Fruit fly (Drosophila melanogaster) whole organism, prepupa: ENCODE data around the gene CG5704.
A peak's percentile ranks its signal among the peaks of the same experiment; 100 is the strongest.

Source experiments
- Blimp-1 ChIP-seq: fragments of 200-800 bp; sonication (Bioruptor generic); optimal IDR thresholded peaks from 3 replicates; lab custom pipeline; 2017; ENCODE audit warnings: missing biosample characterization, missing genetic modification characterization, mild to moderate bottlenecking, moderate library complexity, missing genetic modification reagents
- CG10669 ChIP-seq: fragments of 200-800 bp; sonication (Bioruptor generic); optimal IDR thresholded peaks from 3 replicates; lab custom pipeline; 2018; ENCODE audit warnings: missing biosample characterization, mild to moderate bottlenecking, missing genetic modification characterization, moderate library complexity
- CG11762 ChIP-seq: fragments of 200-800 bp; sonication (Bioruptor generic); optimal IDR thresholded peaks from 3 replicates; lab custom pipeline; 2016; ENCODE audit warnings: missing biosample characterization, missing genetic modification characterization; ENCODE audit not compliant: insufficient read depth
- CG15336 ChIP-seq: fragments of 200-800 bp; sonication (Bioruptor generic); IDR thresholded peaks from 2 replicates; pipeline ENCODE4 v1.3.6; 2022; ENCODE audit warnings: missing biosample characterization, missing genetic modification characterization
- CG16779 ChIP-seq: fragments of 200-800 bp; sonication (Bioruptor generic); optimal IDR thresholded peaks from 3 replicates; lab custom pipeline; 2017; ENCODE audit warnings: missing biosample characterization, mild to moderate bottlenecking, missing genetic modification characterization
- CG3032 ChIP-seq: fragments of 200-800 bp; optimal IDR thresholded peaks from 2 replicates; lab custom pipeline; 2019; ENCODE audit warnings: missing biosample characterization, mild to moderate bottlenecking, missing genetic modification characterization, moderate library complexity
- CG31627 ChIP-seq: fragments of 200-800 bp; sonication (Bioruptor generic); optimal IDR thresholded peaks from 3 replicates; lab custom pipeline; 2016; ENCODE audit warnings: missing biosample characterization, missing genetic modification characterization
- CG32006 ChIP-seq: fragments of 200-800 bp; sonication (Bioruptor generic); optimal IDR thresholded peaks from 3 replicates; lab custom pipeline; 2017; ENCODE audit warnings: missing biosample characterization, mild to moderate bottlenecking, missing genetic modification characterization
- CG3919 ChIP-seq: fragments of 200-800 bp; sonication (Bioruptor generic); optimal IDR thresholded peaks from 3 replicates; lab custom pipeline; 2016; ENCODE audit warnings: missing biosample characterization, missing genetic modification characterization
- CG4318 ChIP-seq: fragments of 200-800 bp; sonication (Bioruptor generic); optimal IDR thresholded peaks from 3 replicates; lab custom pipeline; 2017; ENCODE audit warnings: missing biosample characterization, mild to moderate bottlenecking, missing genetic modification characterization
- CG6276 ChIP-seq: fragments of 200-800 bp; sonication (Bioruptor generic); optimal IDR thresholded peaks from 2 replicates; lab custom pipeline; 2017; ENCODE audit warnings: missing biosample characterization, mild to moderate bottlenecking, missing genetic modification characterization
- CG6792 ChIP-seq: fragments of 200-800 bp; sonication (Bioruptor generic); optimal IDR thresholded peaks from 3 replicates; lab custom pipeline; 2016; ENCODE audit warnings: missing biosample characterization, missing genetic modification characterization
- CG6854 ChIP-seq: fragments of 200-800 bp; sonication (Bioruptor generic); optimal IDR thresholded peaks from 2 replicates; lab custom pipeline; 2017; ENCODE audit warnings: missing biosample characterization, mild to moderate bottlenecking, missing genetic modification characterization
- CG8119 ChIP-seq: fragments of 200-800 bp; sonication (Bioruptor generic); IDR thresholded peaks from 3 replicates; pipeline ENCODE4 v1.3.6; 2022; ENCODE audit warnings: missing biosample characterization, missing genetic modification characterization
- CG8319 ChIP-seq: fragments of 200-800 bp; sonication (Bioruptor generic); optimal IDR thresholded peaks from 3 replicates; lab custom pipeline; 2016; ENCODE audit warnings: missing biosample characterization, missing genetic modification characterization
- CG8632 ChIP-seq: fragments of 200-800 bp; sonication (Bioruptor generic); optimal IDR thresholded peaks from 3 replicates; lab custom pipeline; 2016; ENCODE audit warnings: missing biosample characterization, missing genetic modification characterization
- CG9139 ChIP-seq: fragments of 200-800 bp; sonication (Bioruptor generic); optimal IDR thresholded peaks from 3 replicates; lab custom pipeline; 2017; ENCODE audit warnings: missing biosample characterization, mild to moderate bottlenecking, missing genetic modification characterization
- Eip75B ChIP-seq: fragments of 200-800 bp; sonication (Bioruptor generic); optimal IDR thresholded peaks from 3 replicates; lab custom pipeline; 2016; ENCODE audit warnings: missing biosample characterization, missing genetic modification characterization
- Eip78C ChIP-seq: fragments of 200-800 bp; sonication (Bioruptor generic); peaks from one replicate; lab custom pipeline; 2016; ENCODE audit warnings: missing biosample characterization, missing genetic modification characterization
- Eip93F ChIP-seq: fragments of 200-800 bp; sonication (Bioruptor generic); optimal IDR thresholded peaks from 2 replicates; lab custom pipeline; 2016; ENCODE audit warnings: missing biosample characterization, mild to moderate bottlenecking, missing genetic modification characterization
- Ets21C ChIP-seq: fragments of 200-800 bp; sonication (Bioruptor generic); optimal IDR thresholded peaks from 3 replicates; lab custom pipeline; 2016; ENCODE audit warnings: missing biosample characterization, missing genetic modification characterization
- Ets96B ChIP-seq: fragments of 200-800 bp; optimal IDR thresholded peaks from 2 replicates; lab custom pipeline; 2019; ENCODE audit warnings: missing biosample characterization, mild to moderate bottlenecking, missing genetic modification characterization, moderate library complexity
- Hr39 ChIP-seq: fragments of 200-800 bp; sonication (Bioruptor generic); optimal IDR thresholded peaks from 2 replicates; lab custom pipeline; 2016; ENCODE audit warnings: missing biosample characterization, missing genetic modification characterization
- Hr4 ChIP-seq: fragments of 200-800 bp; sonication (Bioruptor generic); optimal IDR thresholded peaks from 3 replicates; lab custom pipeline; 2016; ENCODE audit warnings: missing biosample characterization, missing genetic modification characterization
- OdsH ChIP-seq: fragments of 200-800 bp; sonication (Bioruptor generic); optimal IDR thresholded peaks from 3 replicates; lab custom pipeline; 2016; ENCODE audit warnings: missing biosample characterization, missing genetic modification characterization
- Smox ChIP-seq: fragments of 200-800 bp; sonication (Bioruptor generic); optimal IDR thresholded peaks from 3 replicates; lab custom pipeline; 2016; ENCODE audit warnings: missing biosample characterization, missing genetic modification characterization
- achi ChIP-seq: fragments of 200-800 bp; sonication (Bioruptor generic); optimal IDR thresholded peaks from 3 replicates; lab custom pipeline; 2016; ENCODE audit warnings: missing biosample characterization, missing genetic modification characterization
- acj6 ChIP-seq: fragments of 200-800 bp; sonication (Bioruptor generic); optimal IDR thresholded peaks from 3 replicates; lab custom pipeline; 2016; ENCODE audit warnings: missing biosample characterization, missing genetic modification characterization
- cyc ChIP-seq: fragments of 200-800 bp; sonication (Bioruptor generic); optimal IDR thresholded peaks from 3 replicates; lab custom pipeline; 2016; ENCODE audit warnings: missing biosample characterization, missing genetic modification characterization
- dac ChIP-seq: fragments of 200-800 bp; sonication (Bioruptor generic); optimal IDR thresholded peaks from 2 replicates; lab custom pipeline; 2017; ENCODE audit warnings: missing biosample characterization, mild to moderate bottlenecking, missing genetic modification characterization
- eg ChIP-seq: fragments of 200-800 bp; sonication (Bioruptor generic); IDR thresholded peaks from 3 replicates; pipeline ENCODE4 v1.3.6; 2022; ENCODE audit warnings: missing biosample characterization, missing genetic modification characterization
- esn ChIP-seq: fragments of 200-800 bp; sonication (Bioruptor generic); optimal IDR thresholded peaks from 2 replicates; lab custom pipeline; 2016; ENCODE audit warnings: missing biosample characterization, mild to moderate bottlenecking, missing genetic modification characterization, moderate library complexity
- fd85E ChIP-seq: fragments of 200-800 bp; sonication (Bioruptor generic); optimal IDR thresholded peaks from 3 replicates; lab custom pipeline; 2016; ENCODE audit warnings: missing biosample characterization, missing genetic modification characterization
- fkh ChIP-seq: fragments of 200-800 bp; sonication (Bioruptor generic); optimal IDR thresholded peaks from 3 replicates; lab custom pipeline; 2017; ENCODE audit warnings: missing biosample characterization, mild to moderate bottlenecking, missing genetic modification characterization, moderate library complexity
- lz ChIP-seq: fragments of 200-800 bp; sonication (Bioruptor generic); optimal IDR thresholded peaks from 3 replicates; lab custom pipeline; 2016; ENCODE audit warnings: missing biosample characterization, missing genetic modification characterization
- salr ChIP-seq, 2 experiments: fragments of 200-800 bp; sonication (Bioruptor generic); optimal IDR thresholded peaks; 3 replicates each; lab custom pipeline; 2016 to 2018; ENCODE audit warnings: missing biosample characterization in 2 of 2, missing genetic modification characterization in 2 of 2, mild to moderate bottlenecking in 1 of 2
- spab ChIP-seq: fragments of 200-800 bp; sonication (Bioruptor generic); optimal IDR thresholded peaks from 2 replicates; lab custom pipeline; 2017; ENCODE audit warnings: missing biosample characterization, mild to moderate bottlenecking, missing genetic modification characterization, missing genetic modification reagents
- ss ChIP-seq, 2 experiments: fragments of 200-800 bp; sonication (Bioruptor generic); optimal IDR thresholded peaks; 2 replicates in 1 of 2; 3 replicates in 1 of 2; lab custom pipeline; 2017 to 2018; ENCODE audit warnings: mild to moderate bottlenecking in 2 of 2, missing biosample characterization in 2 of 2, missing genetic modification characterization in 2 of 2, moderate library complexity in 1 of 2
- svp ChIP-seq: fragments of 200-800 bp; sonication (Bioruptor generic); peaks from one replicate; lab custom pipeline; 2016; ENCODE audit warnings: missing biosample characterization, missing genetic modification characterization
- topi ChIP-seq: fragments of 200-800 bp; sonication (Bioruptor generic); optimal IDR thresholded peaks from 3 replicates; lab custom pipeline; 2016; ENCODE audit warnings: missing biosample characterization, missing genetic modification characterization

Gene CG5704

dm6 chr3L:2174232-2174631, 3.5 kb upstream of the CG5704 start, which contains the start of gene CG15820:
Gene CG15820 (minus strand): TSS chr3L:2174332.
- no peak for TF ChIP-seq Ets96B (tag; lab: Kevin White, UChicago)
- TF ChIP-seq svp (GFP tag; lab: Kevin White, UChicago), result peak; percentile 42
- TF ChIP-seq, all 60 proteins: peak for 1

DNA sequence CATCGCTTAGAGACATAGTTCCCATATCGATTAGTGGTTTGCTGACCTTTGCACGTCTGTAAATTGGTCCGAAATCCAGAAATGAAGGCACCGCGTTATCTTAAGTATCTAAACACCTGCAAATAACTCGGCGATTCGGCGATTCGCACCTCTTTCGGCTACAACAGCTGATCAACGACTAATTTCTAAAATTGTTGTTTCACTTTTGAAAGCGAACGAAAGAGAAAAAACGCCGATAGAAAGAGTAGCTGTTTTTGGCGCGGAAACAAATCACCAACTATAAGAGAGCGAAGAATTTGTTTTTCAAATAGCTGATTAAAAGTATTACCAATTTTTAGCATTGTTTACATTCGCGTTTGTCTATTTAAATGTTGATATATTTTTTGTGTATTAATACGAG, 1.8 kb downstream of the CG5704 start, which contains the start of gene CG15879:
Gene CG15879, minus strand, starts transcription at position 155 of the 400 bp plus-strand sequence.
- TF ChIP-seq fkh (GFP tag; lab: Kevin White, UChicago), result no peak
- no peak for TF ChIP-seq CG8632 (GFP tag; lab: Kevin White, UChicago)
- no peak for TF ChIP-seq dac (GFP tag; lab: Kevin White, UChicago)
- TF ChIP-seq CG6854 (GFP tag; lab: Kevin White, UChicago), result no peak
- TF ChIP-seq CG9139, result no peak
- TF ChIP-seq CG10669 (GFP tag; lab: Kevin White, UChicago), result no peak
- no peak for TF ChIP-seq OdsH (GFP tag; lab: Kevin White, UChicago)
- TF ChIP-seq CG6792, result no peak
- TF ChIP-seq salr (GFP tag; optimal IDR thresholded peaks at IDR 0.05; lab: Kevin White, UChicago), result no peak
- TF ChIP-seq CG31627 (GFP tag; lab: Kevin White, UChicago), result no peak

DNA sequence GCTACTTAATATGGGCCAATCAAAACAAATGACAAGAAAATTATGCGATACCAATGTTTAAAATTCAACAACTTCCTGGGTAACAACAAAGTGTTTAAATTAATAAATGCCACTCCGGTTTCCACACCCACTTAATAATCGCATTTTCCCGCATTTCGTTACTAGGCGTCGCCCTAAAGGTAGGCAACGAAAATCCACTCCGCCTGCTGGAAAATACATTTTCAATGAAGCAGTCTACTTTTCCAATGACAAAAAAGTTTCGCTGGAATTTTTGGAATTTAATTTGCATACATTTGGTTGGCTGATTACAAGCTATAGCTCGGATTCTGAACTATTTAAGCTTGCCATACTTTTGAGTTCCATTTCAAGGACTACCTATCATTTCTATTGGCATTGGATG, 4.0 kb downstream of the CG5704 start:
- no peak for TF ChIP-seq CG11762

DNA sequence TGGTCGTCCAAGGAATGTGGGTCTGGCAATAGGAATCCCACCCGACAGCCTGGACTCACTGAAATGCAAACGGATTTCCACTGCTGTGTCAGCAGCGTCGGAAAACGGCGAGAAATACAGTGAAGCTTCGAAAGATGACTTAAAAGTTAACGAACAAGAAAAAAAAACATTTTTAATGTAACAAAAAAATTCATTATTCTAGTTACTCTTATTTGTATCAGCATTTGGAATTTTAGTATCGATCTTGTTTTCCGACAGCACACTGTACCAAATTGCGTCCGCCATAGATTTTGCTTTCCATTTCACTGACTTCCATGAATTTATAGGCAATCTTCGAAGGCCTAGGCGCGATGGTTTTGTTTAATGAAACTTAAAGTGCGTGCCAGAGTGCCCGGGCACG, 6.0 kb downstream of the CG5704 start:
- no peak for TF ChIP-seq Smox (GFP tag; lab: Kevin White, UChicago)
- no peak for TF ChIP-seq CG16779 (tag; lab: Kevin White, UChicago)
- TF ChIP-seq CG8119, result peak; percentile 37; the same call in 1 of the 3 replicates
- peak; percentile 60 for TF ChIP-seq Hr4 (GFP tag; lab: Kevin White, UChicago)
- TF ChIP-seq eg (GFP tag; lab: Robert Waterston, UW), result peak; percentile 51; the same call in 1 of the 3 replicates
- no peak for TF ChIP-seq CG32006 (GFP tag; lab: Kevin White, UChicago)
- peak; percentile 3 for TF ChIP-seq CG31627 (GFP tag; lab: Kevin White, UChicago)
- TF ChIP-seq CG15336, result peak; percentile 57
- peak; percentile 12 for TF ChIP-seq CG10669 (GFP tag; lab: Kevin White, UChicago)
- peak; percentile 25 for TF ChIP-seq svp (GFP tag; lab: Kevin White, UChicago)

- TF ChIP-seq CG15336 (peak; percentile 68), achi (GFP tag; lab: Kevin White, UChicago) (peak; percentile 85), salr (GFP tag; optimal IDR thresholded peaks at IDR 0.05; lab: Kevin White, UChicago) (peak; percentile 57 to 76), CG6854 (GFP tag; lab: Kevin White, UChicago) (peak; percentile 86), lz (GFP tag; lab: Kevin White, UChicago) (peak; percentile 90), Eip93F (peak; percentile 85), fkh (GFP tag; lab: Kevin White, UChicago) (no peak), topi (GFP tag; lab: Kevin White, UChicago) (peak; percentile 97), cyc (GFP tag; lab: Kevin White, UChicago) (peak; percentile 97), CG8319 (peak; percentile 86), CG10669 (GFP tag; lab: Kevin White, UChicago) (peak; percentile 95), spab (GFP tag; lab: Kevin White, UChicago) (peak; percentile 94), CG3032 (tag; lab: Kevin White, UChicago) (peak; percentile 89), CG4318 (GFP tag; lab: Kevin White, UChicago) (no peak), fd85E (GFP tag; lab: Kevin White, UChicago) (peak; percentile 86), CG3919 (GFP tag; lab: Kevin White, UChicago) (peak; percentile 95), CG31627 (GFP tag; lab: Kevin White, UChicago) (peak; percentile 91), Hr39 (GFP tag; lab: Kevin White, UChicago) (peak; percentile 93), Eip78C (peak; percentile 98), eg (GFP tag; lab: Robert Waterston, UW) (peak; percentile 22; the same call in 1 of the 3 replicates), CG8119 (peak; percentile 67), CG9139 (peak; percentile 85), acj6 (GFP tag; lab: Kevin White, UChicago) (peak; percentile 88), CG6276 (GFP tag; lab: Kevin White, UChicago) (no peak), Eip75B (GFP tag; lab: Kevin White, UChicago) (peak; percentile 94), CG11762 (peak; percentile 90), CG32006 (GFP tag; lab: Kevin White, UChicago) (peak; percentile 52), Blimp-1 (GFP tag; lab: Kevin White, UChicago) (peak; percentile 83), Ets21C (GFP tag; lab: Kevin White, UChicago) (peak; percentile 85), Smox (GFP tag; lab: Kevin White, UChicago) (peak; percentile 93), esn (peak; percentile 94), CG6792 (peak; percentile 89), svp (GFP tag; lab: Kevin White, UChicago) (peak; percentile 96), ss (GFP tag; optimal IDR thresholded peaks at IDR 0.05; lab: Kevin White, UChicago) (peak; percentile 88 to 94)
Measured at dm6 chr3L:2164031-2164537, 6.7 kb downstream of the CG5704 start.
